Worm (Caenorhabditis elegans): ENCODE results near the gene K02D10.2.

K02D10.2 gene

ce11 chrIII:8797211-8797733 lies 26.2 kb upstream of the K02D10.2 start (continued):
- peak; percentile 72 for TF ChIP-seq nhr-19 (GFP tag; conservative IDR thresholded peaks at IDR 0.05)
- peak; percentile 79 for TF ChIP-seq blmp-1 (tag; optimal IDR thresholded peaks at IDR 0.05)
- peak; percentile 20 to 92 for TF ChIP-seq mdl-1 (tag; optimal IDR thresholded peaks at IDR 0.05)
- TF ChIP-seq hlh-4 (tag; optimal IDR thresholded peaks at IDR 0.05): no peak
- peak; percentile 52 to 55 for TF ChIP-seq egl-27 (tag; optimal IDR thresholded peaks at IDR 0.05)
- TF ChIP-seq nhr-71 (tag; optimal IDR thresholded peaks at IDR 0.05): peak; percentile 95
- TF ChIP-seq dsc-1 (tag; optimal IDR thresholded peaks at IDR 0.05): peak; percentile 91
- TF ChIP-seq unc-130 (tag; optimal IDR thresholded peaks at IDR 0.05): no peak
- no peak for TF ChIP-seq alr-1 (tag; optimal IDR thresholded peaks at IDR 0.05; ENCODE audit: borderline replicate concordance)
- TF ChIP-seq lir-3 (tag; optimal IDR thresholded peaks at IDR 0.05; ENCODE audit: poor library complexity): peak; percentile 62
- TF ChIP-seq Y116A8C.19 (tag; optimal IDR thresholded peaks at IDR 0.05; ENCODE audit: borderline replicate concordance): no peak
- peak; percentile 47 for TF ChIP-seq rnt-1 (tag; optimal IDR thresholded peaks at IDR 0.05)
- no peak for TF ChIP-seq nhr-12 (tag; optimal IDR thresholded peaks at IDR 0.05)
- peak; percentile 28 for TF ChIP-seq ceh-8 (GFP tag; optimal IDR thresholded peaks at IDR 0.05)
- TF ChIP-seq ceh-82 (tag; optimal IDR thresholded peaks at IDR 0.05): peak; percentile 68 to 73 (median 69)
- peak; percentile 91 for TF ChIP-seq elt-2 (tag; optimal IDR thresholded peaks at IDR 0.05)
- TF ChIP-seq egl-13 (tag; optimal IDR thresholded peaks at IDR 0.05): peak; percentile 88
- peak; percentile 84 for TF ChIP-seq jun-1 (tag; optimal IDR thresholded peaks at IDR 0.05)
- peak; percentile 78 for TF ChIP-seq ztf-4 (tag; optimal IDR thresholded peaks at IDR 0.05)
- peak; percentile 77 for TF ChIP-seq lin-13 (GFP tag; optimal IDR thresholded peaks at IDR 0.05)
- peak; percentile 77 for TF ChIP-seq pax-3 (tag; optimal IDR thresholded peaks at IDR 0.05)
- TF ChIP-seq lin-35 (GFP tag; optimal IDR thresholded peaks at IDR 0.05): peak; percentile 70 to 82
- peak; percentile 40 for TF ChIP-seq C04F5.9 (tag; optimal IDR thresholded peaks at IDR 0.05)
- TF ChIP-seq zag-1 (tag; optimal IDR thresholded peaks at IDR 0.05): peak; percentile 71
- TF ChIP-seq ama-1 (optimal IDR thresholded peaks at IDR 0.05): no peak
- peak; percentile 86 for TF ChIP-seq fkh-10 (GFP tag; optimal IDR thresholded peaks at IDR 0.05)
- TF ChIP-seq unc-62 (GFP tag; optimal IDR thresholded peaks at IDR 0.05): no peak
- peak; percentile 60 for TF ChIP-seq grh-1 (GFP tag; IDR thresholded peaks at IDR 0.05)
- peak; percentile 61 for TF ChIP-seq nhr-77 (tag; optimal IDR thresholded peaks at IDR 0.05)
- TF ChIP-seq snu-23 (GFP tag; optimal IDR thresholded peaks at IDR 0.05): peak; percentile 88
- TF ChIP-seq nhr-28 (tag; optimal IDR thresholded peaks at IDR 0.05): no peak
- peak; percentile 47 for TF ChIP-seq mef-2 (tag; optimal IDR thresholded peaks at IDR 0.05)
- TF ChIP-seq ceh-88 (GFP tag; IDR thresholded peaks at IDR 0.05): no peak
- TF ChIP-seq lin-14 (GFP tag; optimal IDR thresholded peaks at IDR 0.05): peak; percentile 98
- peak in 2 of 3 experiments; percentile 27 to 48 for TF ChIP-seq dpl-1 (GFP tag; optimal IDR thresholded peaks at IDR 0.05)
- TF ChIP-seq isw-1 (GFP tag; IDR thresholded peaks at IDR 0.05): peak; percentile 52

- TF ChIP-seq unc-98 (GFP tag; IDR thresholded peaks at IDR 0.05) (no peak), nhr-85 (tag) (peak; percentile 100), efl-3 (GFP tag; optimal IDR thresholded peaks at IDR 0.05) (peak; percentile 72), zag-1 (tag; optimal IDR thresholded peaks at IDR 0.05) (peak; percentile 75), tlp-1 (tag; optimal IDR thresholded peaks at IDR 0.05) (no peak), unc-62 (GFP tag; optimal IDR thresholded peaks at IDR 0.05) (peak; percentile 57), fos-1 (tag; optimal IDR thresholded peaks at IDR 0.05) (peak; percentile 92), mdl-1 (tag; optimal IDR thresholded peaks at IDR 0.05) (peak; percentile 50 to 96), nhr-12 (tag; optimal IDR thresholded peaks at IDR 0.05) (peak; percentile 41), fkh-10 (GFP tag; optimal IDR thresholded peaks at IDR 0.05) (peak; percentile 82), elt-2 (tag; optimal IDR thresholded peaks at IDR 0.05) (peak; percentile 63), sup-37 (GFP tag; optimal IDR thresholded peaks at IDR 0.05) (peak; percentile 79), zip-4 (GFP tag; optimal IDR thresholded peaks at IDR 0.05) (peak; percentile 77), hlh-4 (tag; optimal IDR thresholded peaks at IDR 0.05) (no peak), lin-35 (GFP tag; optimal IDR thresholded peaks at IDR 0.05) (peak; percentile 83 to 84), nhr-237 (tag; optimal IDR thresholded peaks at IDR 0.05) (peak; percentile 84), nhr-47 (tag; optimal IDR thresholded peaks at IDR 0.05) (peak; percentile 97), sptf-1 (tag; optimal IDR thresholded peaks at IDR 0.05) (no peak), nhr-76 (tag; optimal IDR thresholded peaks at IDR 0.05) (peak; percentile 83), mep-1 (tag; optimal IDR thresholded peaks at IDR 0.05) (peak; percentile 96), snpc-4 (tag; optimal IDR thresholded peaks at IDR 0.05) (peak; percentile 95), C34B4.2 (tag; optimal IDR thresholded peaks at IDR 0.05) (no peak), aly-2 (tag; optimal IDR thresholded peaks at IDR 0.05) (peak; percentile 90), nhr-28 (tag; optimal IDR thresholded peaks at IDR 0.05) (peak; percentile 42)
Measured at ce11 chrIII:8795595-8796141, 24.6 kb upstream of the K02D10.2 start.
